Fruit fly (Drosophila melanogaster) whole organism, embryonic: Measurements from ENCODE around the gene CG15282.

Experiments
- CG14710 ChIP-seq: fragments of 200-800 bp; sonication (Bioruptor generic); optimal IDR thresholded peaks from 3 replicates; lab custom pipeline; 2019; ENCODE audit warnings: missing biosample characterization, mild to moderate bottlenecking, missing genetic modification characterization, moderate library complexity
- CG3163 ChIP-seq: fragments of 200-800 bp; sonication (Bioruptor generic); optimal IDR thresholded peaks from 3 replicates; lab custom pipeline; 2016; ENCODE audit warnings: missing biosample characterization, missing genetic modification characterization
- CG42726 ChIP-seq: fragments of 200-800 bp; sonication (Bioruptor generic); IDR thresholded peaks from 2 replicates; pipeline ENCODE4 v1.3.6; 2022; ENCODE audit warnings: missing biosample characterization, missing genetic modification characterization; ENCODE audit not compliant: partially characterized antibody
- Dek ChIP-seq: fragments of 200-800 bp; sonication (Bioruptor generic); optimal IDR thresholded peaks from 3 replicates; lab custom pipeline; 2019; ENCODE audit warnings: missing biosample characterization, mild to moderate bottlenecking, missing genetic modification characterization, moderate library complexity
- Trl ChIP-seq, 3 experiments: fragments of >200 bp in 2 of 3; fragments of 200-800 bp in 1 of 3; sonication (Bioruptor generic) in 1 of 3; optimal IDR thresholded peaks; 2 replicates in 1 of 3; 3 replicates in 2 of 3; lab custom pipeline; 2016 to 2017; ENCODE audit warnings: missing biosample characterization in 1 of 3, missing genetic modification characterization in 1 of 3
- wek ChIP-seq: fragments of 200-800 bp; sonication (Bioruptor generic); optimal IDR thresholded peaks from 3 replicates; lab custom pipeline; 2018; ENCODE audit warnings: missing biosample characterization, mild to moderate bottlenecking, missing genetic modification characterization, moderate library complexity

- no peak for TF ChIP-seq Dek
- no peak for TF ChIP-seq CG14710
- no peak for TF ChIP-seq wek
- TF ChIP-seq CG42726, result no peak
- TF ChIP-seq Trl (optimal IDR thresholded peaks at IDR 0.05; lab: Kevin White, UChicago), result no peak
- no peak for TF ChIP-seq Trl (GFP tag; optimal IDR thresholded peaks at IDR 0.05; lab: Kevin White, UChicago)
- no peak for TF ChIP-seq CG3163 (GFP tag; lab: Kevin White, UChicago)
These were observed 13.3 kb upstream of the CG15282 start for dm6 chr2L:14698980-14699379.
